Worm (Caenorhabditis elegans) whole organism, L4/young adult: ENCODE data around the gene cap-2.

ENCODE experiments used
- dao-5 ChIP-seq: sonication (generic microtip); optimal IDR thresholded peaks from 2 replicates; lab custom pipeline; 2016; ENCODE audit warnings: missing genotype, missing genetic modification characterization, moderate library complexity, missing compliant biosample characterization
- him-1 ChIP-seq: sonication (generic microtip); optimal IDR thresholded peaks from 2 replicates; lab custom pipeline; 2016; ENCODE audit warnings: missing genotype, missing genetic modification reagents, missing genetic modification characterization, missing compliant biosample characterization

DNA sequence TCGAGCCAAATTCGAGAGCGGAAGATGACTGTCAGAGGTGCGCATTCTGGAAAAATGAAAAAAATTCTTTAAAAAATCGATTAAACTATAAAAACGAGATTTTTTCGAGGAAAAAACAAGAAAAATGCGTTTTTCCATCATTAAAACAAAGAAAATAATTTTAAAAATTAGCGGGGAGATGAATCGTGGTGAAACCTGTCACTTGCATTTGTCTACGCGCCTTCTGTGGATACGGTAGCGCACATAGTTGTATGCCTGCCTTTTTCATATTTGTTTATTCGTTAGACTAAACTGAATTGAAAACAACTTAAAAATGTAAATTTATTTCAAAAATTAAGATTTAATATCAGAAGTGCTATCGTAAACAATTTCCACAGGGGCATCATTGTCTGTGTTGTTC lies 15.4 kb downstream of the cap-2 start, which contains the start of gene egg-3:
- no peak for TF ChIP-seq him-1 (tag; lab: Kevin White, UChicago)
- TF ChIP-seq dao-5 (tag; lab: Kevin White, UChicago) = no peak
